Worm (Caenorhabditis elegans): Measurements from ENCODE around the gene E04F6.15.
A peak's percentile ranks its signal among the peaks of the same experiment; 100 is the strongest.

Gene E04F6.15

ce11 chrII:7255614-7256162 lies 45.6 kb upstream of the E04F6.15 start, which contains the start of gene F32A5.8 (continued):
- TF ChIP-seq zfp-3 (GFP tag; conservative IDR thresholded peaks at IDR 0.05) (no peak), php-3 (GFP tag; IDR thresholded peaks at IDR 0.05) (no peak), lir-3 (tag; optimal IDR thresholded peaks at IDR 0.05) (no peak), lim-7 (GFP tag; IDR thresholded peaks at IDR 0.05) (no peak), ZK546.5 (tag; optimal IDR thresholded peaks at IDR 0.05) (no peak), R02D3.7 (tag; optimal IDR thresholded peaks at IDR 0.05) (no peak), zfp-2 (tag; optimal IDR thresholded peaks at IDR 0.05) (no peak), ama-1 (optimal IDR thresholded peaks at IDR 0.05) (peak; percentile 45), pqm-1 (tag; optimal IDR thresholded peaks at IDR 0.05) (peak; percentile 69)

- no peak for TF ChIP-seq Y5F2A.4 (GFP tag; optimal IDR thresholded peaks at IDR 0.05)
- TF ChIP-seq F26F4.8 (GFP tag; conservative IDR thresholded peaks at IDR 0.05): no peak
- TF ChIP-seq zip-11 (GFP tag; IDR thresholded peaks at IDR 0.05): no peak
- TF ChIP-seq lsy-2 (tag; optimal IDR thresholded peaks at IDR 0.05): peak in 1 of 2 experiments; percentile 25
- no peak for TF ChIP-seq lin-1 (GFP tag; IDR thresholded peaks at IDR 0.05)
- TF ChIP-seq hif-1 (tag; optimal IDR thresholded peaks at IDR 0.05): no peak
- no peak for TF ChIP-seq daf-8 (GFP tag; IDR thresholded peaks at IDR 0.05)
- peak; percentile 73; the same call in 1 of the 2 replicates for TF ChIP-seq Y48G9A.11 (GFP tag; IDR thresholded peaks at IDR 0.05)
- no peak for TF ChIP-seq jun-1 (tag; optimal IDR thresholded peaks at IDR 0.05)
- TF ChIP-seq tra-1 (GFP tag; IDR thresholded peaks at IDR 0.05): no peak
- TF ChIP-seq attf-4 (tag; optimal IDR thresholded peaks at IDR 0.05): no peak
- no peak for TF ChIP-seq zip-2 (tag; optimal IDR thresholded peaks at IDR 0.05)
- no peak for TF ChIP-seq daf-16 (GFP tag; optimal IDR thresholded peaks at IDR 0.05)
- peak; percentile 11 for TF ChIP-seq daf-16 (tag; optimal IDR thresholded peaks at IDR 0.05)
- no peak for TF ChIP-seq dmd-6 (GFP tag; IDR thresholded peaks at IDR 0.05)
- no peak for TF ChIP-seq mep-1 (tag; optimal IDR thresholded peaks at IDR 0.05)
- TF ChIP-seq T20F7.1 (GFP tag; optimal IDR thresholded peaks at IDR 0.05): peak; percentile 92
- TF ChIP-seq ceh-82 (tag; optimal IDR thresholded peaks at IDR 0.05): no peak
- no peak for TF ChIP-seq dmd-9 (GFP tag; IDR thresholded peaks at IDR 0.05)
Measured at ce11 chrII:7253073-7253472, 43.0 kb upstream of the E04F6.15 start, which contains the start of gene lsm-4. Gene lsm-4, minus strand, starts transcription at chrII:7253163.

- TF ChIP-seq nhr-111 (GFP tag; optimal IDR thresholded peaks at IDR 0.05): no peak
- TF ChIP-seq hlh-11 (tag; optimal IDR thresholded peaks at IDR 0.05): peak; percentile 46
- TF ChIP-seq nhr-237 (tag; optimal IDR thresholded peaks at IDR 0.05): no peak
- no peak for TF ChIP-seq lin-15B (tag; optimal IDR thresholded peaks at IDR 0.05)
- TF ChIP-seq gei-8 (GFP tag; optimal IDR thresholded peaks at IDR 0.05): no peak
- peak; percentile 53 for TF ChIP-seq dmd-6 (GFP tag; IDR thresholded peaks at IDR 0.05)
- TF ChIP-seq lsy-2 (tag; optimal IDR thresholded peaks at IDR 0.05): peak in 1 of 2 experiments; percentile 3
- TF ChIP-seq pqm-1 (tag; optimal IDR thresholded peaks at IDR 0.05): peak; percentile 76
- no peak for TF ChIP-seq ceh-44 (GFP tag; IDR thresholded peaks at IDR 0.05)
- no peak for TF ChIP-seq unc-62 (GFP tag; optimal IDR thresholded peaks at IDR 0.05 in 1 of 2)
- no peak for TF ChIP-seq unc-62 (tag; optimal IDR thresholded peaks at IDR 0.05)
- peak; percentile 40 for TF ChIP-seq nhr-77 (tag; optimal IDR thresholded peaks at IDR 0.05)
- TF ChIP-seq dve-1 (tag; optimal IDR thresholded peaks at IDR 0.05; ENCODE audit: insufficient read depth): peak; percentile 45
- TF ChIP-seq nhr-6 (tag; optimal IDR thresholded peaks at IDR 0.05): peak; percentile 50
- TF ChIP-seq nhr-28 (tag; optimal IDR thresholded peaks at IDR 0.05): peak; percentile 98
- peak; percentile 46 for TF ChIP-seq T20F7.1 (GFP tag; optimal IDR thresholded peaks at IDR 0.05)
- peak; percentile 25 for TF ChIP-seq hlh-30 (tag; optimal IDR thresholded peaks at IDR 0.05; ENCODE audit: insufficient read depth)
- no peak for TF ChIP-seq hif-1 (tag; optimal IDR thresholded peaks at IDR 0.05)
- peak; percentile 5 for TF ChIP-seq lir-3 (tag; optimal IDR thresholded peaks at IDR 0.05)
- TF ChIP-seq lin-1 (GFP tag; IDR thresholded peaks at IDR 0.05): no peak
- TF ChIP-seq saeg-2 (GFP tag; IDR thresholded peaks at IDR 0.05): no peak
- no peak for TF ChIP-seq daf-16 (GFP tag; optimal IDR thresholded peaks at IDR 0.05)
- peak; percentile 37 for TF ChIP-seq daf-16 (tag; optimal IDR thresholded peaks at IDR 0.05)
- TF ChIP-seq madf-9 (GFP tag; conservative IDR thresholded peaks at IDR 0.05): no peak
Measured at ce11 chrII:7251978-7252377, 41.9 kb upstream of the E04F6.15 start, which contains the start of the genes prx-13 and ada-2. Gene prx-13, minus strand, starts transcription at chrII:7252015. Gene ada-2, plus strand, starts transcription at chrII:7252259.
